Fruit fly (Drosophila melanogaster) whole organism, adult: ENCODE results near the gene Bx.

ENCODE experiments used
- CG5204 ChIP-seq: fragments of 200-800 bp; sonication (Bioruptor generic); optimal IDR thresholded peaks from 2 replicates; lab custom pipeline; 2016; ENCODE audit warnings: missing biosample characterization, missing genetic modification characterization
- ovo ChIP-seq: fragments of 200-800 bp; sonication (Bioruptor generic); optimal IDR thresholded peaks from 2 replicates; lab custom pipeline; 2016; ENCODE audit warnings: missing biosample characterization, missing genetic modification characterization

dm6 chrX:18499679-18500187 lies 15.5 kb upstream of the Bx start, which contains the start of the genes Pgant7 and Xrcc2:
- TF ChIP-seq ovo (no peak), CG5204 (no peak)
